Fruit fly (Drosophila melanogaster) whole organism, embryonic: ENCODE measurements around the gene pros.

Experiments used
- Asciz ChIP-seq: fragments of 200-800 bp; sonication (Bioruptor generic); optimal IDR thresholded peaks from 2 replicates; lab custom pipeline; 2017; ENCODE audit warnings: missing biosample characterization, mild to moderate bottlenecking, missing genetic modification characterization, missing genetic modification reagents
- Atf3 ChIP-seq: fragments of 200-800 bp; sonication (Bioruptor generic); optimal IDR thresholded peaks from 3 replicates; lab custom pipeline; 2016; ENCODE audit warnings: missing biosample characterization, missing genetic modification characterization
- Atf6 ChIP-seq: fragments of 200-800 bp; sonication (Bioruptor generic); IDR thresholded peaks from 2 replicates; pipeline ENCODE4 v1.3.6; 2022; ENCODE audit warnings: missing biosample characterization, missing genetic modification characterization
- Bgb ChIP-seq: fragments of 200-800 bp; sonication (Bioruptor generic); IDR thresholded peaks from 2 replicates; pipeline ENCODE4 v1.3.6; 2022; ENCODE audit warnings: missing biosample characterization, missing genetic modification characterization; ENCODE audit not compliant: partially characterized antibody
- CG14710 ChIP-seq: fragments of 200-800 bp; sonication (Bioruptor generic); optimal IDR thresholded peaks from 3 replicates; lab custom pipeline; 2019; ENCODE audit warnings: missing biosample characterization, mild to moderate bottlenecking, missing genetic modification characterization, moderate library complexity
- CG1529 ChIP-seq: fragments of 200-800 bp; sonication (Bioruptor generic); optimal IDR thresholded peaks from 3 replicates; lab custom pipeline; 2018; ENCODE audit warnings: missing biosample characterization, missing genetic modification characterization
- CG15479 ChIP-seq: fragments of 200-800 bp; sonication (Bioruptor generic); optimal IDR thresholded peaks from 3 replicates; lab custom pipeline; 2019; ENCODE audit warnings: missing biosample characterization, mild to moderate bottlenecking, missing genetic modification characterization, moderate library complexity
- CG17186 ChIP-seq: fragments of 200-800 bp; sonication (Bioruptor generic); optimal IDR thresholded peaks from 3 replicates; lab custom pipeline; 2017; ENCODE audit warnings: missing biosample characterization, missing genetic modification reagents, missing genetic modification characterization
- CG17328 ChIP-seq: fragments of 200-800 bp; sonication (Bioruptor generic); IDR thresholded peaks from 2 replicates; pipeline ENCODE4 v1.3.6; 2022; ENCODE audit warnings: missing biosample characterization, missing genetic modification characterization
- CG1792 ChIP-seq: fragments of 200-800 bp; sonication (Bioruptor generic); optimal IDR thresholded peaks from 2 replicates; lab custom pipeline; 2016; ENCODE audit warnings: missing biosample characterization, missing genetic modification characterization
- CG2199 ChIP-seq: fragments of 200-800 bp; sonication (Bioruptor generic); IDR thresholded peaks from 3 replicates; pipeline ENCODE4 v1.3.6; 2022; ENCODE audit warnings: missing biosample characterization, missing genetic modification characterization
- CG2889 ChIP-seq: fragments of 200-800 bp; sonication (Bioruptor generic); IDR thresholded peaks from 3 replicates; pipeline ENCODE4 v1.3.6; 2022; ENCODE audit warnings: missing biosample characterization, missing genetic modification characterization
- CG30020 ChIP-seq: fragments of 200-800 bp; optimal IDR thresholded peaks from 2 replicates; lab custom pipeline; 2019; ENCODE audit warnings: missing biosample characterization, mild to moderate bottlenecking, missing genetic modification characterization, moderate library complexity
- CG5953 ChIP-seq: fragments of 200-800 bp; sonication (Bioruptor generic); IDR thresholded peaks from 2 replicates; pipeline ENCODE4 v1.3.6; 2022; ENCODE audit warnings: missing biosample characterization, missing genetic modification characterization
- CG6175 ChIP-seq: fragments of 200-800 bp; sonication (Bioruptor generic); IDR thresholded peaks from 3 replicates; pipeline ENCODE4 v1.3.6; 2022; ENCODE audit warnings: missing biosample characterization, missing genetic modification characterization
- CG7357 ChIP-seq: fragments of 200-800 bp; sonication (Bioruptor generic); IDR thresholded peaks from 3 replicates; pipeline ENCODE4 v1.3.6; 2022; ENCODE audit warnings: missing biosample characterization, missing genetic modification characterization
- CG8359 ChIP-seq: fragments of 200-800 bp; sonication (Bioruptor generic); optimal IDR thresholded peaks from 2 replicates; lab custom pipeline; 2017; ENCODE audit warnings: missing biosample characterization, mild to moderate bottlenecking, missing genetic modification characterization, borderline replicate concordance
- CG9215 ChIP-seq: fragments of 200-800 bp; sonication (Bioruptor generic); IDR thresholded peaks from 2 replicates; pipeline ENCODE4 v1.3.6; 2022; ENCODE audit warnings: missing biosample characterization, missing genetic modification characterization
- D ChIP-seq, 2 experiments: fragments of 200-800 bp in 1 of 2; fragments of >200 bp in 1 of 2; sonication (Bioruptor generic) in 1 of 2; optimal IDR thresholded peaks; 2 replicates in 1 of 2; 3 replicates in 1 of 2; lab custom pipeline; 2017; ENCODE audit warnings: mild to moderate bottlenecking in 1 of 2, missing biosample characterization in 1 of 2, missing genetic modification characterization in 1 of 2, missing genetic modification reagents in 1 of 2
- D19A ChIP-seq: fragments of 200-800 bp; optimal IDR thresholded peaks from 3 replicates; lab custom pipeline; 2019; ENCODE audit warnings: missing biosample characterization, mild to moderate bottlenecking, missing genetic modification characterization, moderate library complexity
- D19B ChIP-seq: fragments of 200-800 bp; sonication (Bioruptor generic); optimal IDR thresholded peaks from 2 replicates; lab custom pipeline; 2017; ENCODE audit warnings: missing biosample characterization, mild to moderate bottlenecking, missing genetic modification characterization
- E2f2 ChIP-seq: fragments of 200-800 bp; sonication (Bioruptor generic); IDR thresholded peaks from 2 replicates; pipeline ENCODE4 v1.3.6; 2022; ENCODE audit warnings: missing biosample characterization, missing genetic modification characterization
- ERR ChIP-seq: fragments of 200-800 bp; sonication (Bioruptor generic); optimal IDR thresholded peaks from 2 replicates; lab custom pipeline; 2016; ENCODE audit warnings: missing biosample characterization, missing genetic modification characterization
- GATAe ChIP-seq: fragments of 200-800 bp; sonication (Bioruptor generic); conservative IDR thresholded peaks from 2 replicates; pipeline ENCODE4 v1.3.6; 2022; ENCODE audit warnings: missing biosample characterization, missing genetic modification characterization
- Hr39 ChIP-seq: fragments of >200 bp; optimal IDR thresholded peaks from 2 replicates; lab custom pipeline; 2017
- Max ChIP-seq: fragments of 200-800 bp; sonication (Bioruptor generic); optimal IDR thresholded peaks from 2 replicates; lab custom pipeline; 2016; ENCODE audit warnings: missing biosample characterization, mild to moderate bottlenecking, missing genetic modification characterization
- Meics ChIP-seq: fragments of 200-800 bp; sonication (Bioruptor generic); optimal IDR thresholded peaks from 2 replicates; lab custom pipeline; 2017; ENCODE audit warnings: missing biosample characterization, mild to moderate bottlenecking, missing genetic modification characterization
- NK7.1 ChIP-seq: fragments of 200-800 bp; sonication (Bioruptor generic); optimal IDR thresholded peaks from 3 replicates; lab custom pipeline; 2016; ENCODE audit warnings: missing biosample characterization, missing genetic modification characterization
- Rx ChIP-seq: fragments of 200-800 bp; sonication (Bioruptor generic); IDR thresholded peaks from 2 replicates; pipeline ENCODE4 v1.3.6; 2022; ENCODE audit warnings: missing biosample characterization, missing genetic modification characterization
- Six4 ChIP-seq: fragments of 200-800 bp; sonication (Bioruptor generic); optimal IDR thresholded peaks from 2 replicates; lab custom pipeline; 2016; ENCODE audit warnings: missing biosample characterization, missing genetic modification characterization
- Xbp1 ChIP-seq: fragments of 200-800 bp; sonication (Bioruptor generic); optimal IDR thresholded peaks from 3 replicates; lab custom pipeline; 2016; ENCODE audit warnings: missing biosample characterization, mild to moderate bottlenecking, missing genetic modification characterization
- aop ChIP-seq: fragments of 200-800 bp; sonication (Bioruptor generic); IDR thresholded peaks from 2 replicates; pipeline ENCODE4 v1.3.6; 2022; ENCODE audit warnings: missing biosample characterization, missing genetic modification characterization
- bbx ChIP-seq: fragments of 200-800 bp; sonication (Bioruptor generic); IDR thresholded peaks from 2 replicates; pipeline ENCODE4 v1.3.6; 2022; ENCODE audit warnings: missing biosample characterization, missing genetic modification characterization; ENCODE audit not compliant: partially characterized antibody
- br ChIP-seq: fragments of >200 bp; optimal IDR thresholded peaks from 2 replicates; lab custom pipeline; 2017
- cad ChIP-seq: fragments of >200 bp; optimal IDR thresholded peaks from 2 replicates; lab custom pipeline; 2017; ENCODE audit warnings: missing biosample characterization, missing genetic modification characterization
- ems ChIP-seq: fragments of 200-800 bp; sonication (Bioruptor generic); optimal IDR thresholded peaks from 3 replicates; lab custom pipeline; 2016; ENCODE audit warnings: missing biosample characterization, missing genetic modification characterization
- eve ChIP-seq, 2 experiments: fragments of >200 bp; optimal IDR thresholded peaks; 2 replicates each; lab custom pipeline; 2017; ENCODE audit warnings: missing biosample characterization in 2 of 2, missing genetic modification characterization in 2 of 2
- gem ChIP-seq: fragments of 200-800 bp; sonication (Bioruptor generic); optimal IDR thresholded peaks from 2 replicates; lab custom pipeline; 2019; ENCODE audit warnings: missing biosample characterization, mild to moderate bottlenecking, missing genetic modification characterization, moderate library complexity
- gsb-n ChIP-seq: fragments of 200-800 bp; sonication (Bioruptor generic); optimal IDR thresholded peaks from 3 replicates; lab custom pipeline; 2018; ENCODE audit warnings: missing biosample characterization, mild to moderate bottlenecking, missing genetic modification characterization
- ham ChIP-seq: fragments of 200-800 bp; sonication (Bioruptor generic); IDR thresholded peaks from 2 replicates; pipeline ENCODE4 v1.3.6; 2022; ENCODE audit warnings: missing biosample characterization, missing genetic modification characterization
- hbn ChIP-seq: fragments of 200-800 bp; sonication (Bioruptor generic); IDR thresholded peaks from 2 replicates; pipeline ENCODE4 v1.3.6; 2022; ENCODE audit warnings: missing biosample characterization, missing genetic modification characterization; ENCODE audit not compliant: partially characterized antibody
- hkb ChIP-seq, 2 experiments: fragments of 200-800 bp in 1 of 2; fragments of >200 bp in 1 of 2; sonication (Bioruptor generic) in 1 of 2; IDR thresholded peaks in 1 of 2; optimal IDR thresholded peaks in 1 of 2; 2 replicates each; pipeline versions ENCODE4 v1.3.6 to Lab custom; 2017 to 2022; ENCODE audit warnings: missing biosample characterization in 1 of 2, missing genetic modification characterization in 1 of 2
- jigr1 ChIP-seq: fragments of 200-800 bp; sonication (Bioruptor generic); IDR thresholded peaks from 3 replicates; pipeline ENCODE4 v1.3.6; 2022; ENCODE audit warnings: missing biosample characterization, missing genetic modification characterization
- odd ChIP-seq: fragments of 200-800 bp; sonication (Bioruptor generic); optimal IDR thresholded peaks from 2 replicates; lab custom pipeline; 2017; ENCODE audit warnings: missing biosample characterization, mild to moderate bottlenecking, missing genetic modification characterization
- row ChIP-seq: fragments of 200-800 bp; sonication (Bioruptor generic); IDR thresholded peaks from 3 replicates; pipeline ENCODE4 v1.3.6; 2022; ENCODE audit warnings: missing biosample characterization, missing genetic modification characterization
- sc ChIP-seq, 3 experiments: fragments of >200 bp in 2 of 3; fragments of 200-800 bp in 1 of 3; sonication (Bioruptor generic) in 1 of 3; optimal IDR thresholded peaks; 2 replicates in 2 of 3; 3 replicates in 1 of 3; lab custom pipeline; 2017; ENCODE audit warnings: mild to moderate bottlenecking in 1 of 3, missing biosample characterization in 1 of 3, missing genetic modification characterization in 1 of 3, missing genetic modification reagents in 1 of 3
- toy ChIP-seq: fragments of 200-800 bp; sonication (Bioruptor generic); IDR thresholded peaks from 2 replicates; pipeline ENCODE4 v1.3.6; 2022; ENCODE audit warnings: missing biosample characterization, missing genetic modification characterization
- unpg ChIP-seq: fragments of 200-800 bp; sonication (Bioruptor generic); optimal IDR thresholded peaks from 3 replicates; lab custom pipeline; 2018; ENCODE audit warnings: missing biosample characterization, mild to moderate bottlenecking, missing genetic modification characterization, moderate library complexity
- wor ChIP-seq: fragments of 200-800 bp; sonication (Bioruptor generic); IDR thresholded peaks from 2 replicates; pipeline ENCODE4 v1.3.6; 2022; ENCODE audit warnings: missing biosample characterization, missing genetic modification characterization
- z ChIP-seq: fragments of 200-800 bp; sonication (Bioruptor generic); IDR thresholded peaks from 3 replicates; pipeline ENCODE4 v1.3.6; 2022; ENCODE audit warnings: missing biosample characterization, missing genetic modification characterization

Gene pros

dm6 chr3R:11454210-11454904 lies 126.1 kb downstream of the pros start (continued):
- TF ChIP-seq D19A (tag; lab: Kevin White, UChicago), result peak; percentile 15
- TF ChIP-seq Rx, result no peak
- TF ChIP-seq Max (GFP tag; lab: Kevin White, UChicago), result no peak
- no peak for TF ChIP-seq aop (GFP tag; lab: Robert Waterston, UW)
- no peak for TF ChIP-seq CG2889 (GFP tag; lab: Robert Waterston, UW)
- no peak for TF ChIP-seq CG30020 (tag; lab: Kevin White, UChicago)
- no peak for TF ChIP-seq CG14710 (tag; lab: Kevin White, UChicago)
- TF ChIP-seq CG5953 (GFP tag; lab: Robert Waterston, UW), result no peak
- peak; percentile 68 for TF ChIP-seq unpg
- TF ChIP-seq Bgb (GFP tag; lab: Robert Waterston, UW), result no peak
- TF ChIP-seq odd (GFP tag; lab: Kevin White, UChicago), result no peak
- TF ChIP-seq CG2199 (GFP tag; lab: Robert Waterston, UW), result no peak
- no peak for TF ChIP-seq sc (optimal IDR thresholded peaks at IDR 0.05; lab: Kevin White, UChicago)
- TF ChIP-seq sc (GFP tag; optimal IDR thresholded peaks at IDR 0.05; lab: Kevin White, UChicago), result no peak
- TF ChIP-seq D19B (GFP tag; lab: Kevin White, UChicago), result peak; percentile 79
- no peak for TF ChIP-seq ham (GFP tag; lab: Robert Waterston, UW)
- no peak for TF ChIP-seq br (lab: Kevin White, UChicago)
- TF ChIP-seq CG7357 (GFP tag; lab: Robert Waterston, UW), result no peak
- TF ChIP-seq ERR, result no peak
- TF ChIP-seq Meics, result peak; percentile 74
- no peak for TF ChIP-seq bbx (GFP tag; lab: Robert Waterston, UW)
- peak; percentile 3 for TF ChIP-seq Atf3 (GFP tag; lab: Kevin White, UChicago)
- TF ChIP-seq gsb-n (tag; lab: Kevin White, UChicago), result no peak
- peak; percentile 10 for TF ChIP-seq ems (GFP tag; lab: Kevin White, UChicago)
- peak; percentile 33 for TF ChIP-seq E2f2 (GFP tag; lab: Robert Waterston, UW)
- no peak for TF ChIP-seq CG1529
- TF ChIP-seq cad (GFP tag; lab: Kevin White, UChicago), result no peak
- TF ChIP-seq wor (GFP tag; lab: Robert Waterston, UW), result no peak
- TF ChIP-seq CG9215 (GFP tag; lab: Robert Waterston, UW), result peak; percentile 76
- no peak for TF ChIP-seq eve (GFP tag; optimal IDR thresholded peaks at IDR 0.05; lab: Kevin White, UChicago)
- peak; percentile 72 for TF ChIP-seq row (GFP tag; lab: Robert Waterston, UW)
- TF ChIP-seq hbn (GFP tag; lab: Robert Waterston, UW), result no peak
- no peak for TF ChIP-seq CG17328 (GFP tag; lab: Robert Waterston, UW)
- TF ChIP-seq gem (tag; lab: Kevin White, UChicago), result peak; percentile 84
- peak; percentile 22 for TF ChIP-seq CG1792 (GFP tag; lab: Kevin White, UChicago)
- TF ChIP-seq CG17186 (GFP tag; lab: Kevin White, UChicago), result no peak
- TF ChIP-seq Hr39 (lab: Kevin White, UChicago), result no peak
- TF ChIP-seq CG6175 (GFP tag; lab: Robert Waterston, UW), result no peak
- 0 out of 2 replicates have a peak, but pooled peaks have one; percentile 25 for TF ChIP-seq toy
- TF ChIP-seq Atf6 (GFP tag; lab: Robert Waterston, UW), result peak; percentile 63; the same call in 1 of the 2 replicates
- peak; percentile 49 for TF ChIP-seq Xbp1
- TF ChIP-seq CG15479 (GFP tag; lab: Kevin White, UChicago), result no peak
- peak; percentile 3 for TF ChIP-seq NK7.1 (GFP tag; lab: Kevin White, UChicago)
- no peak for TF ChIP-seq Six4
- TF ChIP-seq Asciz, result peak; percentile 23
- TF ChIP-seq jigr1 (GFP tag; lab: Robert Waterston, UW), result no peak
- TF ChIP-seq z (GFP tag; lab: Robert Waterston, UW), result no peak
- TF ChIP-seq D (optimal IDR thresholded peaks at IDR 0.05; lab: Kevin White, UChicago), result no peak
- no peak for TF ChIP-seq D (GFP tag; optimal IDR thresholded peaks at IDR 0.05; lab: Kevin White, UChicago)
- no peak for TF ChIP-seq hkb (optimal IDR thresholded peaks at IDR 0.05; lab: Kevin White, UChicago)
- TF ChIP-seq hkb (GFP tag; IDR thresholded peaks at IDR 0.05; lab: Robert Waterston, UW), result peak; percentile 40; the same call in 1 of the 2 replicates
- no peak for TF ChIP-seq CG8359 (GFP tag; lab: Kevin White, UChicago)
- TF ChIP-seq GATAe (GFP tag; lab: Robert Waterston, UW), result no peak; the same call in 1 of the 2 replicates
